Fruit fly (Drosophila melanogaster) Kc167 (cell line): ENCODE data around the gene neur.

Source experiments
- Sin3A ChIP-seq: fragments of >200 bp; optimal IDR thresholded peaks from 2 replicates; lab custom pipeline; 2018; ENCODE audit warnings: missing external identifiers
- h ChIP-seq: fragments of >200 bp; optimal IDR thresholded peaks from 3 replicates; lab custom pipeline; 2018; ENCODE audit warnings: missing external identifiers
- psq ChIP-seq: fragments of >200 bp; optimal IDR thresholded peaks from 2 replicates; lab custom pipeline; 2017; ENCODE audit warnings: missing external identifiers
- ttk ChIP-seq: sonication (Bioruptor generic); optimal IDR thresholded peaks from 2 replicates; lab custom pipeline; 2017; ENCODE audit warnings: missing external identifiers

dm6 chr3R:9030006-9030749 is 9.1 kb downstream of the neur start:
- no peak for TF ChIP-seq ttk (lab: Kevin White, UChicago)
- no peak for TF ChIP-seq psq
- TF ChIP-seq Sin3A: no peak
- TF ChIP-seq h: no peak
